Fruit fly (Drosophila melanogaster) whole organism, wandering third instar larva: ENCODE measurements around the gene gzl.

Experiments used
- Dif ChIP-seq: fragments of 200-275, 200-300 bp; sonication (Bioruptor generic); optimal IDR thresholded peaks from 2 replicates; lab custom pipeline; 2018; ENCODE audit warnings: missing biosample characterization, missing genetic modification characterization; ENCODE audit not compliant: partially characterized antibody
- woc ChIP-seq: sonication (Bioruptor generic); optimal IDR thresholded peaks from 2 replicates; lab custom pipeline; 2016; ENCODE audit warnings: missing biosample characterization, mild to moderate bottlenecking, missing genetic modification characterization

DNA sequence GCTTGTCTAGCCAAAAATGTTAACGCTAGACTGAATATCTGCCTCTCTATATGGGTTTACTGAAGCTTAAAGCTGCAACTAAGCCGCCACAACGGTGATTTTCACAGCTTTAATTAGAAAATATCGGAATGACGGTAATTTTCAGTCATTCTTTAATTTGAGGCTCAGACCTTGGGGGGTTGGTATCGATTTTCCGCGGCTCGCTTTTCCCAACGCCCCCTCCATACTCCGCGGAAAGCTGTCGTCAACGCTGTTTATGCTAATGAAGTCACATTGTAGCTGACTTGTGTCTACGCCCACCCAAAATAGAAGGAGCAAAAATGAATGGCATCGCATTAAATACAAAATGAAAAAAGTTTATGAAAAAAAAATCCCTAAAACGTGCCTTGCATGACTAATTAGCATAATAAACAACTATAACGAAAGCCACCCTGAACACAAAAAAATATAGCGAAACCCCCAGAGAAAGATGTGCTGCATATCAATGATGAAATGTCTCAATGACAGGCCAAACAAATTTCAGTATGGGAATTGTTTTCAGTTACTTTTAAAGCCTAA lies 53.1 kb downstream of the gzl start:
- TF ChIP-seq woc (GFP tag; lab: Kevin White, UChicago) (no peak), Dif (GFP tag; lab: Kevin White, UChicago) (no peak)
